Worm (Caenorhabditis elegans) whole organism, L3 larva: Measurements from ENCODE around the gene Y53G8AM.4.

Experiments
- aly-2 ChIP-seq: fragments of 150-350 bp; optimal IDR thresholded peaks from 2 replicates; lab custom pipeline; 2014; ENCODE audit warnings: missing biosample characterization, missing genetic modification characterization
- ceh-9 ChIP-seq: sonication (generic microtip); optimal IDR thresholded peaks from 2 replicates; lab custom pipeline; 2018; ENCODE audit warnings: missing biosample characterization, missing genetic modification characterization
- fos-1 ChIP-seq: fragments of 150-350 bp; optimal IDR thresholded peaks from 2 replicates; lab custom pipeline; 2014; ENCODE audit warnings: missing biosample characterization, missing genetic modification characterization
- unc-62 ChIP-seq: fragments of 150-350 bp; sonication (generic microtip); optimal IDR thresholded peaks from 4 replicates; lab custom pipeline; 2014; ENCODE audit warnings: missing biosample characterization, missing genetic modification reagents, missing genetic modification characterization

ce11 chrIII:3271682-3272081 lies 16.2 kb upstream of the Y53G8AM.4 start:
- TF ChIP-seq ceh-9 (tag; lab: Kevin White, UChicago): no peak
- TF ChIP-seq aly-2: no peak
- TF ChIP-seq fos-1 (tag; lab: Kevin White, UChicago): no peak
- no peak for TF ChIP-seq unc-62
